Fruit fly (Drosophila melanogaster): ENCODE measurements around the gene Or85d.

Or85d gene

dm6 chr3R:8563774-8564173 lies 11.4 kb downstream of the Or85d start, which contains the start of gene Cenp-C (continued):
- no peak for TF ChIP-seq CG10274 (GFP tag; optimal IDR thresholded peaks at IDR 0.05)
- no peak for TF ChIP-seq BtbVII (GFP tag; optimal IDR thresholded peaks at IDR 0.05)
- peak; percentile 38 for TF ChIP-seq Antp (GFP tag; optimal IDR thresholded peaks at IDR 0.05)
- TF ChIP-seq rib (GFP tag; IDR thresholded peaks at IDR 0.05): no peak
- peak; percentile 45 for TF ChIP-seq pum (GFP tag; optimal IDR thresholded peaks at IDR 0.05)
- no peak for TF ChIP-seq ara (GFP tag; IDR thresholded peaks at IDR 0.05)
- no peak for TF ChIP-seq CG9215 (GFP tag; IDR thresholded peaks at IDR 0.05)
- TF ChIP-seq HmgZ (tag; optimal IDR thresholded peaks at IDR 0.05): no peak
- 0 out of 2 replicates have a peak, but pooled peaks have one; percentile 27 for TF ChIP-seq al (GFP tag; IDR thresholded peaks at IDR 0.05)
- TF ChIP-seq sug (tag; optimal IDR thresholded peaks at IDR 0.05): no peak
- no peak for TF ChIP-seq Hr78 (GFP tag; optimal IDR thresholded peaks at IDR 0.05)
- TF ChIP-seq CG1529 (GFP tag; optimal IDR thresholded peaks at IDR 0.05): no peak
- TF ChIP-seq Hey (tag; optimal IDR thresholded peaks at IDR 0.05): no peak
- TF ChIP-seq amos (GFP tag; IDR thresholded peaks at IDR 0.05; ENCODE audit: partially characterized antibody): no peak
- TF ChIP-seq CG9817 (tag; optimal IDR thresholded peaks at IDR 0.05): peak; percentile 21
- peak; percentile 33; the same call in 1 of the 2 replicates for TF ChIP-seq CG6689 (GFP tag; IDR thresholded peaks at IDR 0.05)
- peak; percentile 33 for TF ChIP-seq CG1603 (tag; optimal IDR thresholded peaks at IDR 0.05)
- no peak for TF ChIP-seq CG7963 (GFP tag; IDR thresholded peaks at IDR 0.05; ENCODE audit: partially characterized antibody)
- no peak for TF ChIP-seq aop (GFP tag; IDR thresholded peaks at IDR 0.05)
- TF ChIP-seq Oli (tag; optimal IDR thresholded peaks at IDR 0.05): no peak
- TF ChIP-seq Deaf1 (tag; optimal IDR thresholded peaks at IDR 0.05): no peak
- no peak for TF ChIP-seq gce (GFP tag; IDR thresholded peaks at IDR 0.05)
- TF ChIP-seq Aef1 (GFP tag; IDR thresholded peaks at IDR 0.05): no peak; the same call in 2 of the 3 replicates
- TF ChIP-seq dati (GFP tag; IDR thresholded peaks at IDR 0.05): no peak
- TF ChIP-seq sna (GFP tag; IDR thresholded peaks at IDR 0.05; ENCODE audit: partially characterized antibody): no peak
- TF ChIP-seq twi (tag; optimal IDR thresholded peaks at IDR 0.05): no peak
- TF ChIP-seq CG1024 (GFP tag; IDR thresholded peaks at IDR 0.05): no peak
- no peak for TF ChIP-seq gsb-n (tag; optimal IDR thresholded peaks at IDR 0.05)
- no peak for TF ChIP-seq fd96Cb (tag; optimal IDR thresholded peaks at IDR 0.05)
- no peak for TF ChIP-seq CG14014 (GFP tag; IDR thresholded peaks at IDR 0.05)
- TF ChIP-seq H2.0 (GFP tag; IDR thresholded peaks at IDR 0.05): no peak; the same call in 1 of the 2 replicates
- no peak for TF ChIP-seq kni (GFP tag; optimal IDR thresholded peaks at IDR 0.05)
- no peak for TF ChIP-seq CG32767 (GFP tag; IDR thresholded peaks at IDR 0.05)
- TF ChIP-seq MTF-1 (GFP tag; optimal IDR thresholded peaks at IDR 0.05; ENCODE audit: borderline replicate concordance): no peak
- TF ChIP-seq zfh1 (GFP tag; IDR thresholded peaks at IDR 0.05): 0 out of 3 replicates have a peak, but pooled peaks have one; percentile 25
- no peak for TF ChIP-seq Hmx (GFP tag; optimal IDR thresholded peaks at IDR 0.05)
- peak; percentile 17 for TF ChIP-seq Hr3 (GFP tag; optimal IDR thresholded peaks at IDR 0.05)
- no peak for TF ChIP-seq ranshi (GFP tag; IDR thresholded peaks at IDR 0.05)
- no peak for TF ChIP-seq run (tag; optimal IDR thresholded peaks at IDR 0.05)
- TF ChIP-seq CG17612 (GFP tag; IDR thresholded peaks at IDR 0.05): no peak
- no peak for TF ChIP-seq CG15601 (tag; optimal IDR thresholded peaks at IDR 0.05)
- TF ChIP-seq jumu (GFP tag; optimal IDR thresholded peaks at IDR 0.05): peak; percentile 73
- TF ChIP-seq Dek (tag; optimal IDR thresholded peaks at IDR 0.05): no peak
- TF ChIP-seq CG33213 (GFP tag; optimal IDR thresholded peaks at IDR 0.05): peak; percentile 2
- no peak for TF ChIP-seq CG4328 (GFP tag; optimal IDR thresholded peaks at IDR 0.05)
- no peak for TF ChIP-seq CG12769 (tag; optimal IDR thresholded peaks at IDR 0.05)
- TF ChIP-seq CG17385 (GFP tag; optimal IDR thresholded peaks at IDR 0.05): no peak
- no peak for TF ChIP-seq trh (GFP tag; optimal IDR thresholded peaks at IDR 0.05)
- no peak for TF ChIP-seq sisA (GFP tag; IDR thresholded peaks at IDR 0.05)
- TF ChIP-seq ind (GFP tag; optimal IDR thresholded peaks at IDR 0.05): peak; percentile 44
- TF ChIP-seq Optix (GFP tag; IDR thresholded peaks at IDR 0.05): no peak
- no peak for TF ChIP-seq CG10462 (GFP tag; optimal IDR thresholded peaks at IDR 0.05)

Data from whole organism, embryonic.